Worm (Caenorhabditis elegans): ENCODE data around the gene K02D10.8.
A peak's percentile ranks its signal among the peaks of the same experiment; 100 is the strongest.

K02D10.8 gene

ce11 chrIII:8741276-8741860 lies 44.8 kb upstream of the K02D10.8 start, which contains the start of gene pdhk-2 (continued):
- TF ChIP-seq saeg-2 (GFP tag; IDR thresholded peaks at IDR 0.05) (peak; percentile 77; the same call in 1 of the 2 replicates), jun-1 (tag; optimal IDR thresholded peaks at IDR 0.05) (peak; percentile 83), nhr-48 (tag; optimal IDR thresholded peaks at IDR 0.05) (peak; percentile 90), Y5F2A.4 (GFP tag; optimal IDR thresholded peaks at IDR 0.05) (no peak), pqm-1 (tag; optimal IDR thresholded peaks at IDR 0.05) (no peak), lin-39 (tag; optimal IDR thresholded peaks at IDR 0.05) (no peak), fkh-10 (GFP tag; optimal IDR thresholded peaks at IDR 0.05) (peak; percentile 59), D1046.2 (GFP tag; IDR thresholded peaks at IDR 0.05) (no peak), sdz-12 (GFP tag; optimal IDR thresholded peaks at IDR 0.05) (no peak), mxl-3 (GFP tag; optimal IDR thresholded peaks at IDR 0.05) (peak; percentile 87), egl-27 (tag; optimal IDR thresholded peaks at IDR 0.05) (no peak), ZK546.5 (tag; optimal IDR thresholded peaks at IDR 0.05) (no peak), Y75B8A.6 (GFP tag; IDR thresholded peaks at IDR 0.05) (no peak), zip-2 (tag; optimal IDR thresholded peaks at IDR 0.05) (peak; percentile 65), ceh-28 (tag; optimal IDR thresholded peaks at IDR 0.05) (no peak), Y105C5A.15 (GFP tag; IDR thresholded peaks at IDR 0.05) (no peak), dpl-1 (GFP tag; optimal IDR thresholded peaks at IDR 0.05) (peak; percentile 99), dmd-9 (GFP tag; IDR thresholded peaks at IDR 0.05) (peak; percentile 82), attf-4 (tag; optimal IDR thresholded peaks at IDR 0.05) (no peak), mdt-29 (GFP tag; IDR thresholded peaks at IDR 0.05) (peak; percentile 68; the same call in 1 of the 2 replicates), ztf-7 (tag; optimal IDR thresholded peaks at IDR 0.05) (peak; percentile 78), T20F7.1 (GFP tag; optimal IDR thresholded peaks at IDR 0.05) (peak; percentile 89), ZK337.2 (GFP tag; IDR thresholded peaks at IDR 0.05) (0 out of 2 replicates have a peak, but pooled peaks have one; percentile 44), dmd-8 (GFP tag; IDR thresholded peaks at IDR 0.05) (peak; percentile 61; the same call in 1 of the 2 replicates), mdl-1 (tag; optimal IDR thresholded peaks at IDR 0.05) (peak in 1 of 2 experiments; percentile 82), nhr-41 (GFP tag; IDR thresholded peaks at IDR 0.05) (no peak), daf-16 (GFP tag; optimal IDR thresholded peaks at IDR 0.05) (peak in 1 of 2 experiments; percentile 74), daf-16 (tag; optimal IDR thresholded peaks at IDR 0.05) (peak; percentile 68), zag-1 (tag; optimal IDR thresholded peaks at IDR 0.05) (no peak), nhr-102 (tag; optimal IDR thresholded peaks at IDR 0.05) (peak; percentile 91), daf-12 (tag; optimal IDR thresholded peaks at IDR 0.05) (no peak), F10B5.3 (tag; optimal IDR thresholded peaks at IDR 0.05) (peak; percentile 68), nhr-42 (GFP tag; IDR thresholded peaks at IDR 0.05) (peak; percentile 76; the same call in 1 of the 2 replicates), aha-1 (tag) (peak; percentile 92), vab-7 (GFP tag; IDR thresholded peaks at IDR 0.05) (0 out of 2 replicates have a peak, but pooled peaks have one; percentile 51), unc-39 (tag; optimal IDR thresholded peaks at IDR 0.05) (no peak), php-3 (GFP tag; IDR thresholded peaks at IDR 0.05) (0 out of 2 replicates have a peak, but pooled peaks have one; percentile 57), fos-1 (tag; optimal IDR thresholded peaks at IDR 0.05) (no peak)

DNA sequence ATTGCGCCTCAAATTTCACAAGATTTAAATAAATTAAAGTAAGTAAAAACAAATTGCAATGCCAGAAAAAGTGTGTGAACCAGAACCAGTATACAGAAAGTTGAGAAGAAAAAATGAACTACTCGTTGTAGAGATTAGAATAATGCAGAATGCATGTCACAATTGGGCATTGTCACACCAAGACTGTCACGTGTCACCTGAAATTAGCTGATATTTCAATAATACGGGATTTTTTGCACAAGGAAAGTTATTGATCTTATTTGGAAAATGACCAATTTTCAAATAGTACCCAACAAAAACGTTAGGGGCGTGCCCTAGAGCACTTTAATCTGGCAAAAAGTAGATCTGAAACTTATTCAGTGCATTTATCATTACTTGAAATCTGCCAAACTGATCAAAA lies 44.2 kb upstream of the K02D10.8 start:
- TF ChIP-seq aha-1 (tag) (peak; percentile 80), lin-38 (GFP tag; IDR thresholded peaks at IDR 0.05) (no peak)

DNA sequence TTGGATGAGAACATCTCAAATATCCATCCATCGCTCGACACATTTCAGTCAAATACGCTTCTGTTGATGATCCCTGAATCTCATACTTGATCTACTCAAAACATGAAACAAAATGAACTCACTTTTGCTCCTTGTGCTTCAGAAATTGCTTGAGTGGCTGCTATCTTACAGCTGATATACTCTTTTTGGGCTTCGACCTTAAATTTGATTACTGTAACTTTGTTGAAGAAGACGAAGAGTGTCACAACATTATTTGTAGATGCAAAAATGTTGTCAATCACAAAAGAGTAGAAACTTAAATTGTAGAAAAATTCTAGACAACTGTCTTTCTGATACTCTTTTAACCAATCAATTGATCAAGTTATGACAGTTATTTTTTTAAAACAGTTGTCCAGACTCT lies 43.6 kb upstream of the K02D10.8 start:
- TF ChIP-seq zip-11 (GFP tag; IDR thresholded peaks at IDR 0.05) (no peak), unc-62 (GFP tag; optimal IDR thresholded peaks at IDR 0.05 in 1 of 2) (peak in 1 of 2 experiments; percentile 26), unc-62 (tag; optimal IDR thresholded peaks at IDR 0.05) (no peak)

All from whole organism, L4 larva.